Worm (Caenorhabditis elegans): ENCODE data around the gene msd-4.

ce11 chrIII:4883429-4883828, 14.9 kb upstream of the msd-4 start, which contains the start of gene clec-5:
- TF ChIP-seq flt-1 (GFP tag; IDR thresholded peaks at IDR 0.05), result no peak
- TF ChIP-seq ztf-23 (GFP tag; IDR thresholded peaks at IDR 0.05), result no peak
- TF ChIP-seq ztf-29 (GFP tag; IDR thresholded peaks at IDR 0.05), result no peak
- TF ChIP-seq cog-1 (tag; optimal IDR thresholded peaks at IDR 0.05), result no peak

All from whole organism, midembryonic.